Worm (Caenorhabditis elegans) whole organism, L3 larva: Measurements from ENCODE around the gene K09F6.13.

ENCODE experiments used
- R02D3.7 ChIP-seq: fragments of 150-350 bp; optimal IDR thresholded peaks from 2 replicates; lab custom pipeline; 2014; ENCODE audit warnings: missing biosample characterization, missing genetic modification characterization
- ZK546.5 ChIP-seq: sonication (generic microtip); optimal IDR thresholded peaks from 2 replicates; lab custom pipeline; 2017; ENCODE audit warnings: missing biosample characterization, missing genetic modification characterization
- ama-1 ChIP-seq: fragments of 150-350 bp; optimal IDR thresholded peaks from 2 replicates; lab custom pipeline; 2018
- ceh-16 ChIP-seq: sonication (generic microtip); optimal IDR thresholded peaks from 2 replicates; lab custom pipeline; 2017; ENCODE audit warnings: missing biosample characterization, missing genetic modification characterization
- ceh-28 ChIP-seq: fragments of 150-350 bp; optimal IDR thresholded peaks from 2 replicates; lab custom pipeline; 2014; ENCODE audit warnings: missing biosample characterization, missing genetic modification reagents, missing genetic modification characterization
- ceh-82 ChIP-seq: fragments of 150-350 bp; optimal IDR thresholded peaks from 2 replicates; lab custom pipeline; 2014; ENCODE audit warnings: missing biosample characterization, missing genetic modification characterization
- daf-12 ChIP-seq: fragments of 150-350 bp; optimal IDR thresholded peaks from 2 replicates; lab custom pipeline; 2014; ENCODE audit warnings: missing biosample characterization, missing genetic modification reagents, missing genetic modification characterization
- egl-27 ChIP-seq: sonication (generic microtip); optimal IDR thresholded peaks from 4 replicates; lab custom pipeline; 2017; ENCODE audit warnings: missing biosample characterization, missing genetic modification reagents, missing genetic modification characterization
- elt-1 ChIP-seq: fragments of 150-350 bp; optimal IDR thresholded peaks from 2 replicates; lab custom pipeline; 2014; ENCODE audit warnings: missing biosample characterization, missing genetic modification characterization
- elt-2 ChIP-seq: sonication (generic microtip); optimal IDR thresholded peaks from 2 replicates; lab custom pipeline; 2016; ENCODE audit warnings: missing genetic modification reagents, mild to moderate bottlenecking, missing genetic modification characterization, missing compliant biosample characterization
- elt-3 ChIP-seq, 3 experiments: fragments of 150-350 bp in 1 of 3; sonication (generic microtip) in 2 of 3; optimal IDR thresholded peaks; 2 replicates in 2 of 3; 4 replicates in 1 of 3; lab custom pipeline; 2014 to 2017; ENCODE audit warnings: missing biosample characterization in 3 of 3, missing genetic modification characterization in 3 of 3
- eor-1 ChIP-seq, 2 experiments: fragments of 150-350 bp; optimal IDR thresholded peaks; 2 replicates each; lab custom pipeline; 2014 to 2018; ENCODE audit warnings: missing biosample characterization in 2 of 2, missing genetic modification characterization in 2 of 2
- fkh-2 ChIP-seq: fragments of 150-350 bp; optimal IDR thresholded peaks from 2 replicates; lab custom pipeline; 2014; ENCODE audit warnings: missing biosample characterization, missing genetic modification reagents, missing genetic modification characterization
- fos-1 ChIP-seq: fragments of 150-350 bp; optimal IDR thresholded peaks from 2 replicates; lab custom pipeline; 2014; ENCODE audit warnings: missing biosample characterization, missing genetic modification characterization
- jun-1 ChIP-seq: fragments of 150-350 bp; optimal IDR thresholded peaks from 2 replicates; lab custom pipeline; 2014; ENCODE audit warnings: missing biosample characterization, missing genetic modification reagents, missing genetic modification characterization
- lin-15B ChIP-seq: fragments of 150-350 bp; optimal IDR thresholded peaks from 2 replicates; lab custom pipeline; 2014; ENCODE audit warnings: missing biosample characterization, missing genetic modification characterization
- lsy-12 ChIP-seq: sonication (generic microtip); optimal IDR thresholded peaks from 2 replicates; lab custom pipeline; 2016; ENCODE audit warnings: mild to moderate bottlenecking, missing genetic modification characterization, missing compliant biosample characterization
- nhr-237 ChIP-seq: fragments of 150-350 bp; optimal IDR thresholded peaks from 2 replicates; lab custom pipeline; 2014; ENCODE audit warnings: missing biosample characterization, missing genetic modification characterization
- nhr-25 ChIP-seq: sonication (generic microtip); optimal IDR thresholded peaks from 2 replicates; lab custom pipeline; 2017; ENCODE audit warnings: missing biosample characterization, missing genetic modification characterization
- nhr-28 ChIP-seq: fragments of 150-350 bp; optimal IDR thresholded peaks from 2 replicates; lab custom pipeline; 2014; ENCODE audit warnings: missing biosample characterization, missing genetic modification characterization
- nhr-43 ChIP-seq: sonication (generic microtip); optimal IDR thresholded peaks from 2 replicates; lab custom pipeline; 2016; ENCODE audit warnings: mild to moderate bottlenecking, missing genetic modification characterization, missing compliant biosample characterization; ENCODE audit not compliant: poor library complexity, severe bottlenecking
- nhr-67 ChIP-seq: fragments of 150-350 bp; optimal IDR thresholded peaks from 2 replicates; lab custom pipeline; 2014; ENCODE audit warnings: missing biosample characterization, missing genetic modification characterization
- nhr-77 ChIP-seq: fragments of 150-350 bp; optimal IDR thresholded peaks from 2 replicates; lab custom pipeline; 2014; ENCODE audit warnings: missing biosample characterization, missing genetic modification characterization
- pha-4 ChIP-seq: fragments of 150-350 bp; optimal IDR thresholded peaks from 2 replicates; lab custom pipeline; 2014; ENCODE audit warnings: missing biosample characterization, missing genetic modification reagents, missing genetic modification characterization
- pqm-1 ChIP-seq: fragments of 150-350 bp; optimal IDR thresholded peaks from 2 replicates; lab custom pipeline; 2017; ENCODE audit warnings: missing biosample characterization, missing genetic modification characterization, inconsistent platforms
- sea-2 ChIP-seq: fragments of 150-350 bp; sonication (generic microtip); optimal IDR thresholded peaks from 4 replicates; lab custom pipeline; 2014; ENCODE audit warnings: missing biosample characterization, missing genetic modification reagents, missing genetic modification characterization
- skn-1 ChIP-seq: fragments of 150-350 bp; optimal IDR thresholded peaks from 2 replicates; lab custom pipeline; 2014; ENCODE audit warnings: missing biosample characterization, missing genetic modification characterization
- tbx-2 ChIP-seq: sonication (generic microtip); optimal IDR thresholded peaks from 2 replicates; lab custom pipeline; 2016; ENCODE audit warnings: mild to moderate bottlenecking, missing genetic modification characterization, missing compliant biosample characterization
- unc-39 ChIP-seq: sonication (generic microtip); optimal IDR thresholded peaks from 4 replicates; lab custom pipeline; 2017; ENCODE audit warnings: missing biosample characterization, missing genetic modification characterization
- zag-1 ChIP-seq: fragments of 150-350 bp; optimal IDR thresholded peaks from 2 replicates; lab custom pipeline; 2014; ENCODE audit warnings: missing biosample characterization, missing genetic modification characterization
- ztf-4 ChIP-seq: fragments of 150-350 bp; optimal IDR thresholded peaks from 2 replicates; lab custom pipeline; 2014; ENCODE audit warnings: missing biosample characterization, missing genetic modification characterization

The K09F6.13 gene

DNA sequence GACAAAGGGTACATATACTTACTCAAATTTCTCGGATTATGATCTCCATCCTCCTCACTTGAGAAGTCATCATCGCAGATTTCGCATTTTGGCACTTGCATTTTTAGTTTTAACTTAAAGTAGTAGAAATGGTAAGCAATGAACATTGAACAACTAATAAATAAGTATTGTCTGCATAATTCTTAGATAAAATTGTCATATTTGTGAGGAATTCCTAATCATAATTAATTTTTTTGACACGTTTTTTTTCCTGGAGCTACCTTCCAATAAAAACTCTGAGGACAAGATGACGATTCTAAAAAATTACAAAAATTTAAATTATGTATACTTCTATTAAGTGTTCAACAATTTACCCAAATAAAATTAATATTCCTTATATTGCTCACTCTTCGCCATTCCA is 23.8 kb downstream of the K09F6.13 start, which contains the start of the genes trim-21 and B0281.1:
Gene trim-21 (minus strand): TSS at position 101 of the 400 bp plus-strand sequence.
Gene B0281.1 (plus strand): TSS at position 321 of the 400 bp plus-strand sequence.
- TF ChIP-seq fos-1: no peak
- TF ChIP-seq tbx-2: no peak
- TF ChIP-seq nhr-28 (tag; lab: Kevin White, UChicago): no peak
- TF ChIP-seq lsy-12 (tag; lab: Kevin White, UChicago): no peak
- no peak for TF ChIP-seq elt-1 (tag; lab: Kevin White, UChicago)
- no peak for TF ChIP-seq skn-1 (tag; lab: Kevin White, UChicago)
- no peak for TF ChIP-seq lin-15B
- TF ChIP-seq nhr-67 (tag; lab: Kevin White, UChicago): no peak
- no peak for TF ChIP-seq nhr-25
- TF ChIP-seq ZK546.5 (tag; lab: Kevin White, UChicago): no peak
- no peak for TF ChIP-seq jun-1 (tag; lab: Kevin White, UChicago)
- TF ChIP-seq eor-1 (tag; optimal IDR thresholded peaks at IDR 0.05; lab: Kevin White, UChicago): no peak
- no peak for TF ChIP-seq nhr-237 (tag; lab: Kevin White, UChicago)
- TF ChIP-seq elt-3 (tag; optimal IDR thresholded peaks at IDR 0.05; lab: Kevin White, UChicago): no peak
- TF ChIP-seq ztf-4 (tag; lab: Kevin White, UChicago): no peak
- no peak for TF ChIP-seq R02D3.7 (tag; lab: Kevin White, UChicago)
- no peak for TF ChIP-seq sea-2 (GFP tag; lab: Kevin White, UChicago)
- TF ChIP-seq, all 47 proteins: peak for 0

DNA sequence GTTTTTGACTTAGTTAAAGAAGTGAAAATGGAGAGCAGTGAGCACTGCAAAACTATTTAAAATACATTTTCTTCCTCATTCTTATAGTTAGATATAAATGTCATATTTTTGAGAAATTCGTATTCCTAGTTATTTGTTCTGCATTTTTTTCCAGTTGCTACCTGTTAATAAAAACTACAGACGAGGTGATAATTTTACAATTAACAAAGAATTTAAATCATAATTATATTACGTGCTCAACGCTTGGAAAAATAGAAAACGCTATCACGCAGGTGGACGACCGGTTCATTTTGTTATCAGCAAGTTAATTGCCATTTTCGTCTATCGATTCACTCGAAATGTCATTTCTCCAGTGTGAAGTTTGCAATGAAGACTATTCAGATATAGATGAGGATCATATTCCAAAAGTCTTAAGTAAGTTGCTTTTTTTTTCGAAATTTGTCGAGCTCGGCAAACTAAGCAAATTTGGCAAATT is 29.0 kb downstream of the K09F6.13 start, which contains the start of the genes ZK1240.5 and ZK1240.9:
Gene ZK1240.5 (minus strand): TSS at position 51 of the 475 bp plus-strand sequence.
Gene ZK1240.9 (plus strand): TSS at position 307 of the 475 bp plus-strand sequence.
- TF ChIP-seq elt-1 (tag; lab: Kevin White, UChicago): no peak
- TF ChIP-seq elt-2 (tag; lab: Kevin White, UChicago): peak; percentile 74

DNA sequence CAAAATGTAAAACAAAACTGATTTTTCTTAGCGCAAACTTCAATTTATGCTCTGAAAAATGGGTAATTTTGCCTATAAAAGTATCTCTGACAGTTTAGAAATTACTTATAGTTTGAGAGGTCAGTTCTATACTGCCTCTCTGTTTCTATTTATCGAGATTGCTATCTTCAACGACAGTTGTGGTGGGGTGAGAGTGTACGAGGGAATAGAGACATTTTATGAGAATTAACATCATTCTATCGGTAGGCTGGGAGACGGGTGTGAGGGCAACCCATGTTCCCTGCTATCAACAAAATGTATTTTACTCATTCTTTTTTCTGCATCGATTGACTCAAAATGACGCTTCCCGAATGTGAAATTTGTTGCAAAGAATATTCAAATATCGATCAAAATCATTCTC is 31.2 kb downstream of the K09F6.13 start, which contains the start of gene ZK1240.3:
Gene ZK1240.3 (plus strand): TSS at position 238 of the 400 bp plus-strand sequence.
- TF ChIP-seq nhr-25 (no peak), ceh-16 (tag; lab: Kevin White, UChicago) (no peak), pqm-1 (tag; lab: Kevin White, UChicago) (peak; percentile 59), nhr-237 (tag; lab: Kevin White, UChicago) (no peak), ZK546.5 (tag; lab: Kevin White, UChicago) (no peak), elt-1 (tag; lab: Kevin White, UChicago) (no peak), elt-2 (tag; lab: Kevin White, UChicago) (peak; percentile 82), sea-2 (GFP tag; lab: Kevin White, UChicago) (no peak)

DNA sequence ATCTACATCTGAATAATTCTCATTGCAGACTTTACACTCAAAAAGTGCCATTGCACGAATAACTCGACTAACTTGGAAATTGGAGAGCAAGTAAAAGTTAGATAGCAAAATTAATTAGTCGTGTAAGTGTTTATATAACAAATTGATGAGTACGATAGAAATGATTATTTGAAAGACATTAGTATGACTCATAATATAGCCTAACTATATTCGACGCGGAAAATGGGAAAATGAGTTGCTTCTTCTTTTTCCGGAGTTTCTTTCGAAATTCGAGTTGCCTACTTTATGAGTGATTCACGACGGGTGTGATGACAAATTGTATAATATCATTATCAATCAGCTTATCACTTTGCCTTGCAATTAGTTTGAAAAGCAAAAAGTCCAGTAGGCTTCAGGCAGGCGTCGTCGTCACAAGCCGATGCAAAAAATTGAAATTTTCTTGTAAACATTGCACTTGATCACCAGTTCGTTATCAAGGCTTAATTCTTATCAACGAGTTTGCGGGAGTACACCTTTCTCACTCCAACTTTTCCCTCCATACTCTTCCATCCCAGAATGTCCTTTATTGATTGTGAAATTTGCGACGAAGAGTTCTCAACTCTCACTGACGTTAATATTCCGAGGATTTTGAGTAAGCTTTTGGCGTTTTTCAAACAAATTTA is 34.1 kb downstream of the K09F6.13 start, which contains the start of the genes ZK1240.6 and ZK1240.2:
Gene ZK1240.6 (minus strand): TSS at position 51 of the 662 bp plus-strand sequence.
Gene ZK1240.2 (plus strand): TSS at position 520 of the 662 bp plus-strand sequence.
- TF ChIP-seq ceh-28: no peak
- TF ChIP-seq R02D3.7 (tag; lab: Kevin White, UChicago): no peak
- peak; percentile 46 for TF ChIP-seq pqm-1 (tag; lab: Kevin White, UChicago)
- TF ChIP-seq nhr-28 (tag; lab: Kevin White, UChicago): no peak
- no peak for TF ChIP-seq egl-27 (tag; lab: Kevin White, UChicago)
- TF ChIP-seq unc-39 (tag; lab: Kevin White, UChicago): no peak
- no peak for TF ChIP-seq nhr-43 (tag; lab: Kevin White, UChicago)
- TF ChIP-seq ceh-82 (tag; lab: Kevin White, UChicago): no peak
- peak; percentile 24 for TF ChIP-seq pha-4
- TF ChIP-seq zag-1 (tag; lab: Kevin White, UChicago): no peak
- TF ChIP-seq tbx-2: no peak
- TF ChIP-seq jun-1 (tag; lab: Kevin White, UChicago): peak; percentile 50
- TF ChIP-seq daf-12 (tag; lab: Kevin White, UChicago): no peak
- peak; percentile 93 for TF ChIP-seq elt-2 (tag; lab: Kevin White, UChicago)

DNA sequence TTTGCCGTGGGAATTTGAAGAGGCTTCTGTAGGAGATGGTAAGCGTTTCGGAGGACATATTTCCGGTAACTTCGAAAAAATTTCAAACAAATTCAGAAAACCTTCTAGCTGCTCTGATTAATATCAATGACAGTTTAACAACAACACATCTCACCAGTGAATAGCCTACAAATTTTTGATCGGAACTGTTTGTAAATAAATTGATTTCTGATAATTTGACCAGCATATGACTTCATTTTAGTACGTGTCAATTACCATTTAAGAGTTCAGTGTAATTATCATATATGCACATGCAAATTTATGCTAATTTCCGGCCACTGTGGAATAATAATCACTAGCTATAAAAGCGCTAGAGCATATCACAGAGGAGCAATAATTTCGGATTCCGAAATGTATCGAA is 36.0 kb downstream of the K09F6.13 start, which contains the start of gene ZK1240.11:
Gene ZK1240.11 (plus strand): TSS at position 301 of the 400 bp plus-strand sequence.
- TF ChIP-seq elt-3 (tag; optimal IDR thresholded peaks at IDR 0.05; lab: Kevin White, UChicago) (no peak), fos-1 (no peak), tbx-2 (no peak), eor-1 (tag; optimal IDR thresholded peaks at IDR 0.05; lab: Kevin White, UChicago) (no peak), zag-1 (tag; lab: Kevin White, UChicago) (no peak), nhr-77 (tag; lab: Kevin White, UChicago) (no peak), lin-15B (no peak), fkh-2 (tag; lab: Kevin White, UChicago) (no peak), ZK546.5 (tag; lab: Kevin White, UChicago) (no peak), daf-12 (tag; lab: Kevin White, UChicago) (no peak), unc-39 (tag; lab: Kevin White, UChicago) (no peak), nhr-237 (tag; lab: Kevin White, UChicago) (no peak), ama-1 (lab: Kevin White, UChicago) (no peak)
